Worm (Caenorhabditis elegans): ENCODE measurements around the gene sdz-33.

ce11 chrIII:11931960-11932359, 24.7 kb downstream of the sdz-33 start:
- no peak for TF ChIP-seq fkh-10 (GFP tag; optimal IDR thresholded peaks at IDR 0.05)
- TF ChIP-seq snpc-4 (tag; optimal IDR thresholded peaks at IDR 0.05), result no peak
- TF ChIP-seq mdl-1 (tag; optimal IDR thresholded peaks at IDR 0.05), result no peak
- TF ChIP-seq ztf-4 (tag; optimal IDR thresholded peaks at IDR 0.05), result no peak
- no peak for TF ChIP-seq jun-1 (tag; optimal IDR thresholded peaks at IDR 0.05)
- no peak for TF ChIP-seq elt-3 (tag; optimal IDR thresholded peaks at IDR 0.05)
- no peak for TF ChIP-seq nhr-77 (tag; optimal IDR thresholded peaks at IDR 0.05)
- no peak for TF ChIP-seq ztf-11 (tag; optimal IDR thresholded peaks at IDR 0.05)
